Worm (Caenorhabditis elegans) whole organism, L4 larva: Measurements from ENCODE around the gene sre-2.

Experiments used
- D1046.2 ChIP-seq: fragments of 200-800 bp; sonication (Bioruptor generic); IDR thresholded peaks from 2 replicates; pipeline ENCODE4 v1.3.6; 2022; ENCODE audit warnings: missing genetic modification characterization, missing compliant biosample characterization
- F10B5.3 ChIP-seq: sonication (generic microtip); optimal IDR thresholded peaks from 2 replicates; lab custom pipeline; 2016; ENCODE audit warnings: mild to moderate bottlenecking, missing genetic modification characterization, missing compliant biosample characterization
- F26F4.8 ChIP-seq: fragments of 200-800 bp; sonication (Bioruptor generic); conservative IDR thresholded peaks from 2 replicates; pipeline ENCODE4 v1.3.6; 2022; ENCODE audit warnings: missing genetic modification characterization, missing compliant biosample characterization
- F37D6.2 ChIP-seq: sonication (generic microtip); optimal IDR thresholded peaks from 2 replicates; lab custom pipeline; 2016; ENCODE audit warnings: mild to moderate bottlenecking, missing genetic modification characterization, missing compliant biosample characterization
- F44E2.7 ChIP-seq: fragments of 200-800 bp; sonication (Bioruptor generic); IDR thresholded peaks from 2 replicates; pipeline ENCODE4 v2.1.2; 2022; ENCODE audit warnings: missing genetic modification characterization, missing compliant biosample characterization
- R02D3.7 ChIP-seq: fragments of 150-350 bp; sonication (generic microtip); optimal IDR thresholded peaks from 3 replicates; lab custom pipeline; 2014; ENCODE audit warnings: missing biosample characterization, missing genetic modification characterization
- T20F7.1 ChIP-seq: fragments of 200-800 bp; sonication (Bioruptor generic); optimal IDR thresholded peaks from 2 replicates; lab custom pipeline; 2018; ENCODE audit warnings: mild to moderate bottlenecking, missing genetic modification characterization, missing compliant biosample characterization
- T26A8.4 ChIP-seq: fragments of 200-800 bp; sonication (Bioruptor generic); IDR thresholded peaks from 2 replicates; pipeline ENCODE4 v1.3.6; 2022; ENCODE audit warnings: missing genetic modification characterization, missing compliant biosample characterization
- Y105C5A.15 ChIP-seq: fragments of 200-800 bp; sonication (Bioruptor generic); IDR thresholded peaks from 2 replicates; pipeline ENCODE4 v1.3.6; 2022; ENCODE audit warnings: missing genetic modification characterization, missing compliant biosample characterization
- Y5F2A.4 ChIP-seq: fragments of 200-800 bp; sonication (Bioruptor generic); optimal IDR thresholded peaks from 2 replicates; lab custom pipeline; 2018; ENCODE audit warnings: mild to moderate bottlenecking, missing genetic modification characterization, missing compliant biosample characterization
- Y75B8A.6 ChIP-seq: fragments of 200-800 bp; sonication (Bioruptor generic); IDR thresholded peaks from 2 replicates; pipeline ENCODE4 v1.3.6; 2022; ENCODE audit warnings: missing genetic modification reagents, missing genetic modification characterization, missing compliant biosample characterization
- ZK337.2 ChIP-seq: fragments of 200-800 bp; sonication (Bioruptor generic); IDR thresholded peaks from 2 replicates; pipeline ENCODE4 v1.3.6; 2022; ENCODE audit warnings: missing genetic modification reagents, missing genetic modification characterization, missing compliant biosample characterization
- ZK546.5 ChIP-seq, 2 experiments: sonication (generic microtip); optimal IDR thresholded peaks; 2 replicates each; lab custom pipeline; 2017; ENCODE audit warnings: missing biosample characterization in 2 of 2, missing genetic modification characterization in 2 of 2
- aha-1 ChIP-seq: fragments of 150-350 bp; peaks from one replicate; lab custom pipeline; 2014; ENCODE audit warnings: missing biosample characterization, missing genetic modification characterization
- aly-2 ChIP-seq: sonication (generic microtip); optimal IDR thresholded peaks from 2 replicates; lab custom pipeline; 2018; ENCODE audit warnings: missing biosample characterization, missing genetic modification characterization
- ama-1 ChIP-seq: fragments of 150-350 bp; optimal IDR thresholded peaks from 2 replicates; lab custom pipeline; 2014; ENCODE audit warnings: inconsistent platforms, mixed read lengths
- arid-1 ChIP-seq: fragments of 200-800 bp; sonication (Bioruptor generic); conservative IDR thresholded peaks from 2 replicates; pipeline ENCODE4 v1.3.6; 2022; ENCODE audit warnings: missing genetic modification reagents, missing genetic modification characterization, missing compliant biosample characterization
- ceh-44 ChIP-seq: fragments of 200-800 bp; sonication (Bioruptor generic); IDR thresholded peaks from 2 replicates; pipeline ENCODE4 v1.3.6; 2022; ENCODE audit warnings: missing genetic modification reagents, missing genetic modification characterization, missing compliant biosample characterization
- ceh-82 ChIP-seq: sonication (generic microtip); optimal IDR thresholded peaks from 2 replicates; lab custom pipeline; 2017; ENCODE audit warnings: missing biosample characterization, missing genetic modification characterization
- ces-1 ChIP-seq: fragments of 150-350 bp; sonication (generic microtip); optimal IDR thresholded peaks from 4 replicates; lab custom pipeline; 2014; ENCODE audit warnings: missing biosample characterization, missing genetic modification reagents, missing genetic modification characterization
- ctbp-1 ChIP-seq: fragments of 200-800 bp; sonication (Bioruptor generic); IDR thresholded peaks from 2 replicates; pipeline ENCODE4 v1.3.6; 2022; ENCODE audit warnings: missing genetic modification reagents, missing genetic modification characterization, missing compliant biosample characterization
- daf-16 ChIP-seq, 3 experiments: sonication (generic microtip); optimal IDR thresholded peaks; 2 replicates each; lab custom pipeline; 2016 to 2017; ENCODE audit warnings: missing genetic modification characterization in 3 of 3, missing genetic modification reagents in 3 of 3, mild to moderate bottlenecking in 2 of 3, missing compliant biosample characterization in 2 of 3, missing biosample characterization in 1 of 3, moderate library complexity in 1 of 3
- dmd-6 ChIP-seq: fragments of 200-800 bp; sonication (Bioruptor generic); IDR thresholded peaks from 2 replicates; pipeline ENCODE4 v1.3.6; 2022; ENCODE audit warnings: missing genetic modification reagents, missing genetic modification characterization, missing compliant biosample characterization
- dmd-9 ChIP-seq: fragments of 200-800 bp; sonication (Bioruptor generic); IDR thresholded peaks from 2 replicates; pipeline ENCODE4 v1.3.6; 2022; ENCODE audit warnings: missing genetic modification reagents, missing genetic modification characterization, missing compliant biosample characterization
- dpl-1 ChIP-seq: fragments of 150-350 bp; optimal IDR thresholded peaks from 2 replicates; lab custom pipeline; 2014; ENCODE audit warnings: missing biosample characterization, missing genetic modification reagents, missing genetic modification characterization
- duxl-1 ChIP-seq: sonication (generic microtip); optimal IDR thresholded peaks from 2 replicates; lab custom pipeline; 2016; ENCODE audit warnings: mild to moderate bottlenecking, missing genetic modification characterization, moderate library complexity, missing compliant biosample characterization; ENCODE audit not compliant: poor library complexity
- dve-1 ChIP-seq: sonication (generic microtip); optimal IDR thresholded peaks from 2 replicates; lab custom pipeline; 2017; ENCODE audit warnings: antibody characterized with exemption, mild to moderate bottlenecking, missing genetic modification characterization, missing compliant biosample characterization; ENCODE audit not compliant: insufficient read depth
- egl-43 ChIP-seq: fragments of 200-800 bp; sonication (Bioruptor generic); IDR thresholded peaks from 2 replicates; pipeline ENCODE4 v1.3.6; 2022; ENCODE audit warnings: missing genetic modification reagents, missing genetic modification characterization, missing compliant biosample characterization
- fkh-10 ChIP-seq: fragments of 150-350 bp; optimal IDR thresholded peaks from 2 replicates; lab custom pipeline; 2014; ENCODE audit warnings: missing biosample characterization, missing genetic modification reagents, missing genetic modification characterization
- hif-1 ChIP-seq, 2 experiments: sonication (generic microtip); optimal IDR thresholded peaks; 2 replicates each; lab custom pipeline; 2016 to 2017; ENCODE audit warnings: missing compliant biosample characterization in 2 of 2, missing genetic modification characterization in 2 of 2, missing genetic modification reagents in 2 of 2, missing genotype in 2 of 2, mild to moderate bottlenecking in 1 of 2
- hlh-11 ChIP-seq: fragments of 200-800 bp; sonication (Bioruptor generic); optimal IDR thresholded peaks from 2 replicates; lab custom pipeline; 2018; ENCODE audit warnings: mild to moderate bottlenecking, missing genetic modification characterization, missing compliant biosample characterization
- hmg-1.1 ChIP-seq: fragments of 200-800 bp; sonication (Bioruptor generic); IDR thresholded peaks from 2 replicates; pipeline ENCODE4 v1.3.6; 2022; ENCODE audit warnings: missing genetic modification reagents, missing genetic modification characterization, missing compliant biosample characterization
- lin-13 ChIP-seq: fragments of 150-350 bp; optimal IDR thresholded peaks from 2 replicates; lab custom pipeline; 2014; ENCODE audit warnings: missing biosample characterization, missing genetic modification reagents, missing genetic modification characterization
- lin-38 ChIP-seq: fragments of 200-800 bp; sonication (Bioruptor generic); IDR thresholded peaks from 2 replicates; pipeline ENCODE4 v1.3.6; 2022; ENCODE audit warnings: missing genetic modification reagents, missing genetic modification characterization, missing compliant biosample characterization
- lir-3 ChIP-seq: sonication (generic microtip); optimal IDR thresholded peaks from 2 replicates; lab custom pipeline; 2016; ENCODE audit warnings: mild to moderate bottlenecking, missing genetic modification characterization, missing compliant biosample characterization
- mdl-1 ChIP-seq, 2 experiments: fragments of 150-350 bp in 1 of 2; sonication (generic microtip) in 1 of 2; optimal IDR thresholded peaks; 2 replicates each; lab custom pipeline; 2014 to 2017; ENCODE audit warnings: missing biosample characterization in 2 of 2, missing genetic modification characterization in 2 of 2
- mes-2 ChIP-seq: sonication (generic microtip); optimal IDR thresholded peaks from 2 replicates; lab custom pipeline; 2016; ENCODE audit warnings: missing genotype, mild to moderate bottlenecking, missing genetic modification characterization, missing compliant biosample characterization; ENCODE audit not compliant: poor library complexity, severe bottlenecking
- mxl-3 ChIP-seq: fragments of 200-800 bp; sonication (Bioruptor generic); optimal IDR thresholded peaks from 2 replicates; lab custom pipeline; 2018; ENCODE audit warnings: mild to moderate bottlenecking, missing genetic modification characterization, missing compliant biosample characterization
- nhr-10 ChIP-seq: fragments of 150-350 bp; optimal IDR thresholded peaks from 2 replicates; lab custom pipeline; 2014; ENCODE audit warnings: missing biosample characterization, missing genetic modification characterization
- nhr-102 ChIP-seq: sonication (generic microtip); optimal IDR thresholded peaks from 2 replicates; lab custom pipeline; 2016; ENCODE audit warnings: mild to moderate bottlenecking, missing genetic modification characterization, moderate library complexity, missing compliant biosample characterization
- nhr-11 ChIP-seq: fragments of 150-350 bp; optimal IDR thresholded peaks from 2 replicates; lab custom pipeline; 2014; ENCODE audit warnings: missing biosample characterization, missing genetic modification characterization
- nhr-42 ChIP-seq: fragments of 200-800 bp; sonication (Bioruptor generic); IDR thresholded peaks from 2 replicates; pipeline ENCODE4 v1.3.6; 2022; ENCODE audit warnings: missing genetic modification characterization, missing compliant biosample characterization
- nhr-76 ChIP-seq: fragments of 150-350 bp; optimal IDR thresholded peaks from 2 replicates; lab custom pipeline; 2014; ENCODE audit warnings: missing biosample characterization, missing genetic modification characterization
- nhr-77 ChIP-seq: fragments of 150-350 bp; optimal IDR thresholded peaks from 2 replicates; lab custom pipeline; 2014; ENCODE audit warnings: missing biosample characterization, missing genetic modification characterization
- pqm-1 ChIP-seq: sonication (generic microtip); optimal IDR thresholded peaks from 2 replicates; lab custom pipeline; 2017; ENCODE audit warnings: missing biosample characterization, missing genetic modification characterization
- rbr-2 ChIP-seq: sonication (generic microtip); optimal IDR thresholded peaks from 2 replicates; lab custom pipeline; 2016; ENCODE audit warnings: missing genotype, missing genetic modification characterization, missing compliant biosample characterization
- saeg-2 ChIP-seq: fragments of 200-800 bp; sonication (Bioruptor generic); IDR thresholded peaks from 2 replicates; pipeline ENCODE4 v1.3.6; 2022; ENCODE audit warnings: missing genetic modification reagents, missing genetic modification characterization, missing compliant biosample characterization
- tra-1 ChIP-seq: fragments of 200-800 bp; sonication (Bioruptor generic); IDR thresholded peaks from 2 replicates; pipeline ENCODE4 v1.3.6; 2022; ENCODE audit warnings: missing genetic modification reagents, missing genetic modification characterization, missing compliant biosample characterization
- unc-130 ChIP-seq: sonication (generic microtip); optimal IDR thresholded peaks from 2 replicates; lab custom pipeline; 2016; ENCODE audit warnings: missing genetic modification reagents, missing genetic modification characterization, missing compliant biosample characterization
- unc-62 ChIP-seq, 3 experiments: fragments of 150-350 bp in 1 of 3; sonication (generic microtip); optimal IDR thresholded peaks in 2 of 3; peaks in 1 of 3; 1 replicate in 1 of 3; 2 replicates in 2 of 3; lab custom pipeline; 2014 to 2017; ENCODE audit warnings: missing biosample characterization in 3 of 3, missing genetic modification characterization in 3 of 3, missing genetic modification reagents in 3 of 3, missing genotype in 1 of 3

The sre-2 gene

ce11 chrII:8131413-8131966, 29.5 kb upstream of the sre-2 start:
- peak; percentile 35 for TF ChIP-seq mxl-3 (GFP tag; lab: Kevin White, UChicago)
- peak; percentile 57 for TF ChIP-seq nhr-42 (GFP tag; lab: Robert Waterston, UW)
- 0 out of 2 replicates have a peak, but pooled peaks have one; percentile 15 for TF ChIP-seq tra-1 (GFP tag; lab: Robert Waterston, UW)
- TF ChIP-seq ceh-44 (GFP tag; lab: Robert Waterston, UW) = no peak
- TF ChIP-seq F10B5.3 (tag; lab: Kevin White, UChicago) = no peak
- no peak for TF ChIP-seq Y75B8A.6 (GFP tag; lab: Robert Waterston, UW)
- no peak for TF ChIP-seq R02D3.7 (tag; lab: Kevin White, UChicago)
- TF ChIP-seq ctbp-1 (GFP tag; lab: Robert Waterston, UW) = peak; percentile 82; the same call in 1 of the 2 replicates
- TF ChIP-seq ama-1 (lab: Kevin White, UChicago) = no peak
- peak; percentile 9 for TF ChIP-seq nhr-102 (tag; lab: Kevin White, UChicago)
- no peak for TF ChIP-seq ZK337.2 (GFP tag; lab: Robert Waterston, UW)
- no peak for TF ChIP-seq nhr-10 (tag; lab: Kevin White, UChicago)
- TF ChIP-seq fkh-10 (GFP tag; lab: Kevin White, UChicago) = peak; percentile 67
- no peak for TF ChIP-seq F26F4.8 (GFP tag; lab: Robert Waterston, UW)
- no peak for TF ChIP-seq dpl-1 (GFP tag; lab: Kevin White, UChicago)
- no peak for TF ChIP-seq duxl-1
- no peak for TF ChIP-seq dmd-6
- TF ChIP-seq saeg-2 = no peak
- peak in 1 of 2 experiments; percentile 43 for TF ChIP-seq hif-1 (tag; optimal IDR thresholded peaks at IDR 0.05; lab: Kevin White, UChicago)
- TF ChIP-seq pqm-1 (tag; lab: Kevin White, UChicago) = no peak
- TF ChIP-seq mes-2 = peak; percentile 43
- 0 out of 2 replicates have a peak, but pooled peaks have one; percentile 57 for TF ChIP-seq D1046.2 (GFP tag; lab: Robert Waterston, UW)
- TF ChIP-seq arid-1 (GFP tag; lab: Robert Waterston, UW) = no peak
- no peak for TF ChIP-seq mdl-1 (tag; optimal IDR thresholded peaks at IDR 0.05; lab: Kevin White, UChicago)
- peak; percentile 59 for TF ChIP-seq F37D6.2 (tag; lab: Kevin White, UChicago)
- TF ChIP-seq hmg-1.1 (GFP tag; lab: Robert Waterston, UW) = peak; percentile 67
- no peak for TF ChIP-seq ceh-82 (tag; lab: Kevin White, UChicago)
- peak in 1 of 2 experiments; percentile 51 for TF ChIP-seq unc-62 (GFP tag; optimal IDR thresholded peaks at IDR 0.05 in 1 of 2; lab: Kevin White, UChicago)
- no peak for TF ChIP-seq unc-62 (tag; optimal IDR thresholded peaks at IDR 0.05; lab: Kevin White, UChicago)
- no peak for TF ChIP-seq ZK546.5 (tag; optimal IDR thresholded peaks at IDR 0.05; lab: Kevin White, UChicago)
- TF ChIP-seq dmd-9 = no peak
- peak; percentile 97 for TF ChIP-seq aha-1 (tag; lab: Kevin White, UChicago)
- TF ChIP-seq egl-43 (GFP tag; lab: Robert Waterston, UW) = peak; percentile 80
- TF ChIP-seq ces-1 (GFP tag; lab: Kevin White, UChicago) = no peak
- TF ChIP-seq lin-38 (GFP tag; lab: Robert Waterston, UW) = peak; percentile 32; the same call in 1 of the 2 replicates
- TF ChIP-seq T26A8.4 (GFP tag; lab: Robert Waterston, UW) = no peak; the same call in 1 of the 2 replicates
- TF ChIP-seq hlh-11 (tag; lab: Kevin White, UChicago) = peak; percentile 49
- no peak for TF ChIP-seq Y5F2A.4 (GFP tag; lab: Kevin White, UChicago)
- peak; percentile 24 for TF ChIP-seq dve-1 (tag; lab: Kevin White, UChicago)
- TF ChIP-seq nhr-77 (tag; lab: Kevin White, UChicago) = peak; percentile 16
- TF ChIP-seq nhr-11 (tag; lab: Kevin White, UChicago) = peak; percentile 73
- no peak for TF ChIP-seq unc-130 (GFP tag; lab: Kevin White, UChicago)
- TF ChIP-seq aly-2 (tag; lab: Kevin White, UChicago) = no peak
- TF ChIP-seq rbr-2 (tag; lab: Kevin White, UChicago) = peak; percentile 81
- TF ChIP-seq Y105C5A.15 (GFP tag; lab: Robert Waterston, UW) = no peak
- no peak for TF ChIP-seq F44E2.7 (GFP tag; lab: Robert Waterston, UW)
- TF ChIP-seq daf-16 (GFP tag; optimal IDR thresholded peaks at IDR 0.05; lab: Kevin White, UChicago) = peak in 1 of 2 experiments; percentile 43
- no peak for TF ChIP-seq daf-16 (tag; optimal IDR thresholded peaks at IDR 0.05; lab: Kevin White, UChicago)
- no peak for TF ChIP-seq T20F7.1 (GFP tag; lab: Kevin White, UChicago)
- no peak for TF ChIP-seq nhr-76 (tag; lab: Kevin White, UChicago)
- TF ChIP-seq lin-13 (GFP tag; lab: Kevin White, UChicago) = no peak
- no peak for TF ChIP-seq lir-3 (tag; lab: Kevin White, UChicago)
